Fruit fly (Drosophila melanogaster) whole organism, prepupa: ENCODE results near the gene CG46396.
A peak's percentile ranks its signal among the peaks of the same experiment; 100 is the strongest.

ENCODE experiments used
- CG10669 ChIP-seq: fragments of 200-800 bp; sonication (Bioruptor generic); optimal IDR thresholded peaks from 3 replicates; lab custom pipeline; 2018; ENCODE audit warnings: missing biosample characterization, mild to moderate bottlenecking, missing genetic modification characterization, moderate library complexity
- CG11294 ChIP-seq: fragments of 200-800 bp; sonication (Bioruptor generic); IDR thresholded peaks from 2 replicates; pipeline ENCODE4 v1.3.6; 2022; ENCODE audit warnings: missing biosample characterization, missing genetic modification characterization
- CG11762 ChIP-seq: fragments of 200-800 bp; sonication (Bioruptor generic); optimal IDR thresholded peaks from 3 replicates; lab custom pipeline; 2016; ENCODE audit warnings: missing biosample characterization, missing genetic modification characterization; ENCODE audit not compliant: insufficient read depth
- CG11902 ChIP-seq: fragments of 200-800 bp; sonication (Bioruptor generic); optimal IDR thresholded peaks from 3 replicates; lab custom pipeline; 2016; ENCODE audit warnings: missing biosample characterization, missing genetic modification characterization
- CG31627 ChIP-seq: fragments of 200-800 bp; sonication (Bioruptor generic); optimal IDR thresholded peaks from 3 replicates; lab custom pipeline; 2016; ENCODE audit warnings: missing biosample characterization, missing genetic modification characterization
- CG3919 ChIP-seq: fragments of 200-800 bp; sonication (Bioruptor generic); optimal IDR thresholded peaks from 3 replicates; lab custom pipeline; 2016; ENCODE audit warnings: missing biosample characterization, missing genetic modification characterization
- CG4318 ChIP-seq: fragments of 200-800 bp; sonication (Bioruptor generic); optimal IDR thresholded peaks from 3 replicates; lab custom pipeline; 2017; ENCODE audit warnings: missing biosample characterization, mild to moderate bottlenecking, missing genetic modification characterization
- CG6163 ChIP-seq: fragments of 200-800 bp; sonication (Bioruptor generic); IDR thresholded peaks from 3 replicates; pipeline ENCODE4 v1.3.6; 2022; ENCODE audit warnings: missing biosample characterization, missing genetic modification characterization
- CG6276 ChIP-seq: fragments of 200-800 bp; sonication (Bioruptor generic); optimal IDR thresholded peaks from 2 replicates; lab custom pipeline; 2017; ENCODE audit warnings: missing biosample characterization, mild to moderate bottlenecking, missing genetic modification characterization
- CG6792 ChIP-seq: fragments of 200-800 bp; sonication (Bioruptor generic); optimal IDR thresholded peaks from 3 replicates; lab custom pipeline; 2016; ENCODE audit warnings: missing biosample characterization, missing genetic modification characterization
- CG6808 ChIP-seq: fragments of 200-800 bp; sonication (Bioruptor generic); optimal IDR thresholded peaks from 3 replicates; lab custom pipeline; 2017; ENCODE audit warnings: missing biosample characterization, missing genetic modification characterization, mild to moderate bottlenecking, moderate library complexity, missing genetic modification reagents
- CG6854 ChIP-seq: fragments of 200-800 bp; sonication (Bioruptor generic); optimal IDR thresholded peaks from 2 replicates; lab custom pipeline; 2017; ENCODE audit warnings: missing biosample characterization, mild to moderate bottlenecking, missing genetic modification characterization
- CG7368 ChIP-seq: fragments of 200-800 bp; sonication (Bioruptor generic); optimal IDR thresholded peaks from 3 replicates; lab custom pipeline; 2016; ENCODE audit warnings: missing biosample characterization, missing genetic modification characterization
- CG8119 ChIP-seq: fragments of 200-800 bp; sonication (Bioruptor generic); IDR thresholded peaks from 3 replicates; pipeline ENCODE4 v1.3.6; 2022; ENCODE audit warnings: missing biosample characterization, missing genetic modification characterization
- Eip78C ChIP-seq: fragments of 200-800 bp; sonication (Bioruptor generic); peaks from one replicate; lab custom pipeline; 2016; ENCODE audit warnings: missing biosample characterization, missing genetic modification characterization
- Eip93F ChIP-seq: fragments of 200-800 bp; sonication (Bioruptor generic); optimal IDR thresholded peaks from 2 replicates; lab custom pipeline; 2016; ENCODE audit warnings: missing biosample characterization, mild to moderate bottlenecking, missing genetic modification characterization
- Ets21C ChIP-seq: fragments of 200-800 bp; sonication (Bioruptor generic); optimal IDR thresholded peaks from 3 replicates; lab custom pipeline; 2016; ENCODE audit warnings: missing biosample characterization, missing genetic modification characterization
- Ets96B ChIP-seq: fragments of 200-800 bp; optimal IDR thresholded peaks from 2 replicates; lab custom pipeline; 2019; ENCODE audit warnings: missing biosample characterization, mild to moderate bottlenecking, missing genetic modification characterization, moderate library complexity
- Gug ChIP-seq: fragments of 200-800 bp; sonication (Bioruptor generic); IDR thresholded peaks from 2 replicates; pipeline ENCODE4 v1.3.6; 2022; ENCODE audit warnings: missing biosample characterization, missing genetic modification characterization
- Hr38 ChIP-seq: sonication (Bioruptor generic); optimal IDR thresholded peaks from 2 replicates; lab custom pipeline; 2016; ENCODE audit warnings: missing biosample characterization, missing genetic modification characterization
- Hr39 ChIP-seq: fragments of 200-800 bp; sonication (Bioruptor generic); optimal IDR thresholded peaks from 2 replicates; lab custom pipeline; 2016; ENCODE audit warnings: missing biosample characterization, missing genetic modification characterization
- Hr4 ChIP-seq: fragments of 200-800 bp; sonication (Bioruptor generic); optimal IDR thresholded peaks from 3 replicates; lab custom pipeline; 2016; ENCODE audit warnings: missing biosample characterization, missing genetic modification characterization
- Met ChIP-seq: fragments of 200-800 bp; sonication (Bioruptor generic); optimal IDR thresholded peaks from 3 replicates; lab custom pipeline; 2016; ENCODE audit warnings: missing biosample characterization, missing genetic modification characterization
- OdsH ChIP-seq: fragments of 200-800 bp; sonication (Bioruptor generic); optimal IDR thresholded peaks from 3 replicates; lab custom pipeline; 2016; ENCODE audit warnings: missing biosample characterization, missing genetic modification characterization
- Sox102F ChIP-seq: fragments of 200-800 bp; sonication (Bioruptor generic); optimal IDR thresholded peaks from 2 replicates; lab custom pipeline; 2016; ENCODE audit warnings: missing biosample characterization, mild to moderate bottlenecking, missing genetic modification characterization
- Sox14 ChIP-seq: fragments of 200-800 bp; sonication (Bioruptor generic); optimal IDR thresholded peaks from 3 replicates; lab custom pipeline; 2016; ENCODE audit warnings: missing biosample characterization, missing genetic modification characterization
- achi ChIP-seq: fragments of 200-800 bp; sonication (Bioruptor generic); optimal IDR thresholded peaks from 3 replicates; lab custom pipeline; 2016; ENCODE audit warnings: missing biosample characterization, missing genetic modification characterization
- cyc ChIP-seq: fragments of 200-800 bp; sonication (Bioruptor generic); optimal IDR thresholded peaks from 3 replicates; lab custom pipeline; 2016; ENCODE audit warnings: missing biosample characterization, missing genetic modification characterization
- eg ChIP-seq: fragments of 200-800 bp; sonication (Bioruptor generic); IDR thresholded peaks from 3 replicates; pipeline ENCODE4 v1.3.6; 2022; ENCODE audit warnings: missing biosample characterization, missing genetic modification characterization
- esn ChIP-seq: fragments of 200-800 bp; sonication (Bioruptor generic); optimal IDR thresholded peaks from 2 replicates; lab custom pipeline; 2016; ENCODE audit warnings: missing biosample characterization, mild to moderate bottlenecking, missing genetic modification characterization, moderate library complexity
- fd59A ChIP-seq: fragments of 200-800 bp; sonication (Bioruptor generic); optimal IDR thresholded peaks from 2 replicates; lab custom pipeline; 2017; ENCODE audit warnings: missing biosample characterization, mild to moderate bottlenecking, missing genetic modification characterization, missing genetic modification reagents
- fd85E ChIP-seq: fragments of 200-800 bp; sonication (Bioruptor generic); optimal IDR thresholded peaks from 3 replicates; lab custom pipeline; 2016; ENCODE audit warnings: missing biosample characterization, missing genetic modification characterization
- fkh ChIP-seq: fragments of 200-800 bp; sonication (Bioruptor generic); optimal IDR thresholded peaks from 3 replicates; lab custom pipeline; 2017; ENCODE audit warnings: missing biosample characterization, mild to moderate bottlenecking, missing genetic modification characterization, moderate library complexity
- net ChIP-seq: fragments of 200-800 bp; sonication (Bioruptor generic); optimal IDR thresholded peaks from 3 replicates; lab custom pipeline; 2016; ENCODE audit warnings: missing biosample characterization, missing genetic modification characterization
- salr ChIP-seq, 2 experiments: fragments of 200-800 bp; sonication (Bioruptor generic); optimal IDR thresholded peaks; 3 replicates each; lab custom pipeline; 2016 to 2018; ENCODE audit warnings: missing biosample characterization in 2 of 2, missing genetic modification characterization in 2 of 2, mild to moderate bottlenecking in 1 of 2
- svp ChIP-seq: fragments of 200-800 bp; sonication (Bioruptor generic); peaks from one replicate; lab custom pipeline; 2016; ENCODE audit warnings: missing biosample characterization, missing genetic modification characterization
- topi ChIP-seq: fragments of 200-800 bp; sonication (Bioruptor generic); optimal IDR thresholded peaks from 3 replicates; lab custom pipeline; 2016; ENCODE audit warnings: missing biosample characterization, missing genetic modification characterization
- vri ChIP-seq: fragments of 200-800 bp; sonication (Bioruptor generic); optimal IDR thresholded peaks from 3 replicates; lab custom pipeline; 2016; ENCODE audit warnings: missing biosample characterization, mild to moderate bottlenecking, missing genetic modification characterization

Gene CG46396

DNA sequence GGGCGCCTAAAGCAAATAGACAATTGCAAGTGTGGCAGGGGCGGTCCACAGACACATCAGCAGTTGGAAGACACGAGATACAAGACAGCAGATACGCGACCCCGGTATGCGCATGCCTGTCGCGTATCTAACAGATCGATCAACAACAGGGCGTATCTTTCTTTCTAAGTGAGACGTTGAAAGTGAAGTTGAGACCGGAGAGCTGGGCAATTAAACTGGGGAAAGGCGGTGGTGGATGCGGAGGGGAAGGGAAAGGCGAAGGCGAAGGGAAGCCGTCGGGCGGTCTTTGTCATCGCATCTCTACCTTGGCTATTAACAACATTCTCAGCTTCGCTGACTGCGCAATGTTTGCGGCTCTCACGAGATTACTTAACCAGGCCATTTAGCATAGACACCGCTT is 9.8 kb upstream of the CG46396 start:
- TF ChIP-seq salr (GFP tag; optimal IDR thresholded peaks at IDR 0.05; lab: Kevin White, UChicago), result no peak
- TF ChIP-seq CG6854 (GFP tag; lab: Kevin White, UChicago), result no peak
- TF ChIP-seq CG8119, result no peak
- TF ChIP-seq Ets96B, result no peak
- no peak for TF ChIP-seq fkh (GFP tag; lab: Kevin White, UChicago)
- TF ChIP-seq CG10669 (GFP tag; lab: Kevin White, UChicago), result no peak
- TF ChIP-seq Eip78C (GFP tag; lab: Kevin White, UChicago), result no peak
- no peak for TF ChIP-seq CG6808 (GFP tag; lab: Kevin White, UChicago)
- TF ChIP-seq CG7368, result no peak
- TF ChIP-seq CG11294 (GFP tag; lab: Robert Waterston, UW), result no peak
- TF ChIP-seq esn, result no peak
- no peak for TF ChIP-seq eg (GFP tag; lab: Robert Waterston, UW)
- no peak for TF ChIP-seq topi (GFP tag; lab: Kevin White, UChicago)

DNA sequence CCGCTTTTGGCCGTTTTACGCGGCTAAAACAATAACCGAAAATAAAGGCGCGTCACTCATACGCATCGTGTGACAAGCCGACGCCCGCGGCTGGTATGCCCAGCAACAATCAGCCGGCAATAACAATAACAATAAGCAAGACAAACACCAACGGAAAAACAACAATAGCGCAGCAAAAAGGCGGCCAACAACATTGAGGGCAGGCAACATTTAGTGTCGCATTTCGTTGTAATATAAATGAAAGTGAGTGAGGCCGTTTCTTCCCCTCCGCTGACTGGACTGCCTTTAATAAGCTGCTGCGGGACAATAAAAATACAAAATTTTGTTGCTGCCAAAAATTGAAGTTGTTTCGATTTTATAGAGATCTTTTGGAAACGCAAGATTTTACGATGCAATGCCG is 6.7 kb upstream of the CG46396 start:
- TF ChIP-seq vri (GFP tag; lab: Kevin White, UChicago), result no peak

dm6 chr3R:6298828-6299227 is 5.0 kb upstream of the CG46396 start, which contains the start of gene Osi14:
Gene Osi14, plus strand, starts transcription at chr3R:6299128.
- TF ChIP-seq Sox14 (GFP tag; lab: Kevin White, UChicago), result no peak
- no peak for TF ChIP-seq Ets96B
- TF ChIP-seq eg (GFP tag; lab: Robert Waterston, UW), result no peak
- TF ChIP-seq CG6163 (GFP tag; lab: Robert Waterston, UW), result no peak
- no peak for TF ChIP-seq net (GFP tag; lab: Kevin White, UChicago)
- no peak for TF ChIP-seq OdsH (GFP tag; lab: Kevin White, UChicago)
- TF ChIP-seq Eip78C (GFP tag; lab: Kevin White, UChicago), result no peak
- no peak for TF ChIP-seq CG4318
- TF ChIP-seq Met (GFP tag; lab: Kevin White, UChicago), result no peak
- no peak for TF ChIP-seq CG6276 (GFP tag; lab: Kevin White, UChicago)
- no peak for TF ChIP-seq CG6792
- TF ChIP-seq achi (GFP tag; lab: Kevin White, UChicago), result no peak
- no peak for TF ChIP-seq CG31627 (GFP tag; lab: Kevin White, UChicago)
- no peak for TF ChIP-seq Sox102F (GFP tag; lab: Kevin White, UChicago)
- no peak for TF ChIP-seq CG3919 (GFP tag; lab: Kevin White, UChicago)
- TF ChIP-seq Eip93F, result no peak
- no peak for TF ChIP-seq CG10669 (GFP tag; lab: Kevin White, UChicago)
- TF ChIP-seq vri (GFP tag; lab: Kevin White, UChicago), result no peak
- no peak for TF ChIP-seq cyc

DNA sequence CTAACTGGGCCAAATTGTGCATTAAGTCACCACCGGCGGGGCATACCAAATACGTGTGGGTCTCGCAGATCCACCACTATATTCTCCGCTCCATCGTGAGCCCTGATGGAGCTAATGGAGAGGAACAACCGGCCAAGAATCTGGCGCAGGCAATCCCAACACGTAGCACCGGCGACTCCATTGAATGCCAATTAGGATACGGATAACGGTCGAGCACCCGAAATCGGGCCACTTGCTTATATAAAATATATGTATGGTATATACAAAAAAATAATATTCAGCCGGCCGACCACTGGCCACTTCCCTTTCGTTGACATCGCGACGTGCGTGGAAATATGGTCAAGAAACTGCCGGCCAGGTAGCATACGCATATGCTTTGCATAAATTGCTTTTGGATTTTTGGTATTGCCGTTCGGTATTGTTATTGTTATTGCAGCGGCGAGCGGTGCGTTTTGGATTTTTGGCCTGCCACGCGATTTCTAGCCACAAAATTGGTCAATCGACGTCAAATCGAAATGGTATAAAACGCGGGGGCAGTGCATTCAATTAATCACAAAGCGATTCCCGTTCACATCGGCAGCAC is 2.5 kb upstream of the CG46396 start, which contains the start of gene Osi15:
Gene Osi15, plus strand, starts transcription at position 548 of the 583 bp plus-strand sequence.
- no peak for TF ChIP-seq Ets96B
- TF ChIP-seq svp (GFP tag; lab: Kevin White, UChicago), result peak; percentile 41
- TF ChIP-seq, all 60 proteins: peak for 1

- no peak for TF ChIP-seq CG11902 (GFP tag; lab: Kevin White, UChicago)
- TF ChIP-seq fd85E (GFP tag; lab: Kevin White, UChicago), result no peak
- TF ChIP-seq Gug (GFP tag; lab: Robert Waterston, UW), result no peak
- no peak for TF ChIP-seq Sox14 (GFP tag; lab: Kevin White, UChicago)
- TF ChIP-seq OdsH (GFP tag; lab: Kevin White, UChicago), result no peak
- no peak for TF ChIP-seq net (GFP tag; lab: Kevin White, UChicago)
- TF ChIP-seq Ets96B, result no peak
- TF ChIP-seq fd59A (GFP tag; lab: Kevin White, UChicago), result no peak
- TF ChIP-seq Ets21C, result no peak
- no peak for TF ChIP-seq Hr38 (GFP tag; lab: Kevin White, UChicago)
- TF ChIP-seq Hr39 (GFP tag; lab: Kevin White, UChicago), result no peak
- TF ChIP-seq CG11762 (GFP tag; lab: Kevin White, UChicago), result no peak
- TF ChIP-seq Hr4 (GFP tag; lab: Kevin White, UChicago), result no peak
- TF ChIP-seq CG3919 (GFP tag; lab: Kevin White, UChicago), result no peak
- no peak for TF ChIP-seq topi (GFP tag; lab: Kevin White, UChicago)
- TF ChIP-seq svp (GFP tag; lab: Kevin White, UChicago), result no peak
- TF ChIP-seq CG6163 (GFP tag; lab: Robert Waterston, UW), result no peak
- TF ChIP-seq eg (GFP tag; lab: Robert Waterston, UW), result no peak
- TF ChIP-seq CG6276 (GFP tag; lab: Kevin White, UChicago), result no peak
Observed at dm6 chr3R:6304947-6305346, 1.1 kb downstream of the CG46396 start, which contains the start of gene Osi16. Gene Osi16, plus strand, starts transcription at chr3R:6305247.
